Worm (Caenorhabditis elegans): ENCODE results near the gene rab-21.

Gene rab-21

ce11 chrII:8716231-8716878, 1.5 kb upstream of the rab-21 start, which contains the start of the genes cyn-11 and T01B7.5:
Gene cyn-11 (minus strand): TSS chrII:8716281.
Gene T01B7.5 (plus strand): TSS chrII:8716828.
- TF ChIP-seq nhr-19 (GFP tag; conservative IDR thresholded peaks at IDR 0.05) = 0 out of 2 replicates have a peak, but pooled peaks have one; percentile 20
- TF ChIP-seq nhr-84 (tag; optimal IDR thresholded peaks at IDR 0.05) = no peak
- peak; percentile 33 for TF ChIP-seq nhr-20 (tag; optimal IDR thresholded peaks at IDR 0.05)
- TF ChIP-seq xbp-1 (tag; optimal IDR thresholded peaks at IDR 0.05) = peak; percentile 12
- TF ChIP-seq nhr-71 (tag; optimal IDR thresholded peaks at IDR 0.05) = peak; percentile 23
- TF ChIP-seq C16A3.4 (tag; optimal IDR thresholded peaks at IDR 0.05) = peak; percentile 31
- peak; percentile 52 for TF ChIP-seq blmp-1 (tag; optimal IDR thresholded peaks at IDR 0.05)
- peak; percentile 2 to 54 (median 7) for TF ChIP-seq dpl-1 (GFP tag; optimal IDR thresholded peaks at IDR 0.05)
- no peak for TF ChIP-seq mef-2 (tag; optimal IDR thresholded peaks at IDR 0.05)
- TF ChIP-seq rnt-1 (tag; optimal IDR thresholded peaks at IDR 0.05) = no peak
- TF ChIP-seq nhr-47 (tag; optimal IDR thresholded peaks at IDR 0.05) = peak; percentile 4
- TF ChIP-seq snu-23 (GFP tag; optimal IDR thresholded peaks at IDR 0.05) = peak; percentile 40
- peak; percentile 32 to 36 for TF ChIP-seq efl-1 (optimal IDR thresholded peaks at IDR 0.05)
- peak; percentile 25 to 86 for TF ChIP-seq efl-1 (GFP tag; optimal IDR thresholded peaks at IDR 0.05 in 1 of 2)
- TF ChIP-seq isw-1 (GFP tag; IDR thresholded peaks at IDR 0.05) = no peak
- TF ChIP-seq aly-2 (tag; optimal IDR thresholded peaks at IDR 0.05) = no peak
- TF ChIP-seq ceh-82 (tag; optimal IDR thresholded peaks at IDR 0.05) = peak in 1 of 3 experiments; percentile 18
- peak; percentile 12 for TF ChIP-seq swsn-7 (tag; optimal IDR thresholded peaks at IDR 0.05)
- peak; percentile 9 to 40 for TF ChIP-seq lin-35 (GFP tag; optimal IDR thresholded peaks at IDR 0.05)
- peak; percentile 47 for TF ChIP-seq mep-1 (tag; optimal IDR thresholded peaks at IDR 0.05)
- no peak for TF ChIP-seq fos-1 (tag; optimal IDR thresholded peaks at IDR 0.05)
- TF ChIP-seq lsy-2 (tag; optimal IDR thresholded peaks at IDR 0.05) = peak; percentile 27 to 54
- no peak for TF ChIP-seq pag-3 (tag; optimal IDR thresholded peaks at IDR 0.05; ENCODE audit: borderline replicate concordance, insufficient read depth)

DNA sequence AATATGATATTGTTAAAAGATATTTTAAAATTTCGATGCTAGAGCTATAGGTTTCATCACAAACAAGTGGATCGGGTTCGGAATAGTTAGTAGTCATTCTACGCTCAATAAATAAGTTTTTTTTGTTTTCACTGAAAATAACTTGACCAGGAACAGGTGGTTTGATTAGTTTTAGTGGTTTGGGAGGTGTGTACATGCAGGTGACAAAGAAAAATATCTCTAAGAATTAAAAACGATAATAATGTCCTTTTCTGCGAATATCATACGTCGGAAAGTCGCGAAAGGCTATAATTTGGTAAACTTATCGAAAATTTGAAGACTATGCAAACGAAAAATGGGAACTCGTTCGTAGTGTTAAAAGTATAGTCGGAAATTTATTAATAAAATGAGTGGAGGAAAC, 4.5 kb downstream of the rab-21 start, which contains the start of gene srg-15:
srg-15 (minus strand) TSS at position 101 of the 400 bp plus-strand sequence.
- TF ChIP-seq zag-1 (tag; optimal IDR thresholded peaks at IDR 0.05) (no peak), C34B4.2 (tag; optimal IDR thresholded peaks at IDR 0.05) (no peak), nhr-71 (tag; optimal IDR thresholded peaks at IDR 0.05) (peak; percentile 26), nhr-47 (tag; optimal IDR thresholded peaks at IDR 0.05) (peak; percentile 25), fkh-10 (GFP tag; optimal IDR thresholded peaks at IDR 0.05) (no peak), fkh-8 (tag; optimal IDR thresholded peaks at IDR 0.05) (peak; percentile 56), nhr-19 (GFP tag; conservative IDR thresholded peaks at IDR 0.05) (no peak), snu-23 (GFP tag; optimal IDR thresholded peaks at IDR 0.05) (no peak)

DNA sequence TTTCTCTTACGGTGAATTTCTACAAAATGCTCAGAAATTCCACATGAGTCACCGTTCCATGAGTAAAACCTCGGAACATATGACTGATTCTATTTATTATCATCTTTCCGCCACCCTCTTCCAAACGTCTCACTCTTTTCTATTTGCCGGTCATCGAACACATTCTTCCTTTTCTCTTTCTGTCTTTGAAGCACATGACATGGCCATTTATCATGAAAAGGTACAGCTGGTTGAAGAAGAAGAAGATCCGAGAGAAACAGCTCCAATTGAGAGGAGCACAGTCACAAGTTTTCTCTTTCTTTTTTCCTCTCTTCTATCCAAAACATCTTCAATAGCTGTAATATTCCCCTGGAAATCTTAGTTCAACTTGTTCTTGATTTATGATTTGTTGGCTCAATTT, 7.8 kb downstream of the rab-21 start, which contains the start of gene cup-16:
cup-16 (plus strand) TSS at position 132 of the 400 bp plus-strand sequence.
- TF ChIP-seq nhr-20 (tag; optimal IDR thresholded peaks at IDR 0.05) (peak; percentile 14), lin-39 (tag; optimal IDR thresholded peaks at IDR 0.05) (peak; percentile 65), snu-23 (GFP tag; optimal IDR thresholded peaks at IDR 0.05) (peak; percentile 14), lin-14 (GFP tag; optimal IDR thresholded peaks at IDR 0.05) (peak; percentile 80), nhr-19 (GFP tag; conservative IDR thresholded peaks at IDR 0.05) (no peak; the same call in 1 of the 2 replicates), alr-1 (tag; optimal IDR thresholded peaks at IDR 0.05; ENCODE audit: borderline replicate concordance) (no peak), lsy-2 (tag; optimal IDR thresholded peaks at IDR 0.05) (peak; percentile 20 to 50), nhr-71 (tag; optimal IDR thresholded peaks at IDR 0.05) (peak; percentile 79), lin-13 (GFP tag; optimal IDR thresholded peaks at IDR 0.05) (no peak), nhr-47 (tag; optimal IDR thresholded peaks at IDR 0.05) (no peak), rnt-1 (tag; optimal IDR thresholded peaks at IDR 0.05) (peak; percentile 78), efl-1 (optimal IDR thresholded peaks at IDR 0.05) (no peak), efl-1 (GFP tag; optimal IDR thresholded peaks at IDR 0.05 in 1 of 2) (peak in 1 of 2 experiments; percentile 88)

- TF ChIP-seq lin-35 (GFP tag; optimal IDR thresholded peaks at IDR 0.05) = peak in 1 of 2 experiments; percentile 7
- no peak for TF ChIP-seq zag-1 (tag; optimal IDR thresholded peaks at IDR 0.05)
- peak in 1 of 6 experiments; percentile 67 for TF ChIP-seq elt-3 (tag; optimal IDR thresholded peaks at IDR 0.05)
- no peak for TF ChIP-seq vab-15 (tag; optimal IDR thresholded peaks at IDR 0.05)
- peak; percentile 16 for TF ChIP-seq elt-2 (tag; optimal IDR thresholded peaks at IDR 0.05)
- TF ChIP-seq tbx-2 (tag; optimal IDR thresholded peaks at IDR 0.05) = no peak
- no peak for TF ChIP-seq hlh-4 (tag; optimal IDR thresholded peaks at IDR 0.05)
Observed at ce11 chrII:8704413-8704874, 10.4 kb downstream of the rab-21 start, which contains the start of gene prx-5. Gene prx-5 (plus strand): TSS chrII:8704824.

Data from whole organism, L1 larva.